Worm (Caenorhabditis elegans) whole organism, L4/young adult: ENCODE measurements around the gene fbxc-14.

Source experiments
- W03F9.2 ChIP-seq: fragments of 150-350 bp; optimal IDR thresholded peaks from 2 replicates; lab custom pipeline; 2014; ENCODE audit warnings: missing biosample characterization, missing genetic modification characterization
- dao-5 ChIP-seq: sonication (generic microtip); optimal IDR thresholded peaks from 2 replicates; lab custom pipeline; 2016; ENCODE audit warnings: missing genotype, missing genetic modification characterization, moderate library complexity, missing compliant biosample characterization
- him-1 ChIP-seq: sonication (generic microtip); optimal IDR thresholded peaks from 2 replicates; lab custom pipeline; 2016; ENCODE audit warnings: missing genotype, missing genetic modification reagents, missing genetic modification characterization, missing compliant biosample characterization

ce11 chrII:973999-974398, at the start of gene fbxc-14:
- no peak for TF ChIP-seq W03F9.2 (tag; lab: Kevin White, UChicago)
- no peak for TF ChIP-seq him-1 (tag; lab: Kevin White, UChicago)
- no peak for TF ChIP-seq dao-5
